Worm (Caenorhabditis elegans): ENCODE data around the gene T24C4.2.

DNA sequence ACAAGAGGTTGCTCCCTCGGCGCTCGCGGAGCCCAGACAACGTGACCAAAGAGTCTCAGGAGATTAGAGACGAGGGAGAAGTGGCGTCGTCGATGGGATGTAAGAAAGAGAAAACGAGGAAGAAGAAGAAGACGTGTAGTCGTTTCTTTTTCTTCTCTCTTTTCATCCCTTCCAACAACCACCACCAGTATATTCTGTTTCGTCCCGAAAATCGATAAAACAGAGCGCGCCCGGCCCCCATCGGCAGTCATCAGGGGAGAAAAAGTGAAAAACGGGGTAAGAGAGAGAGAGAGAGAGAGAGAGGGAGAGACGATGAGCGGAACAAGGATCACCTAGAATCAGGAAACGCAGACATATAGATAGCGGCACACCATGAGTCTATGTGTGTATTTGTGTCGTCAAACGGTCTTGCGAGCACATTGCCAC is 18.1 kb upstream of the T24C4.2 start:
- TF ChIP-seq dpl-1 (GFP tag; optimal IDR thresholded peaks at IDR 0.05) (peak; percentile 26), pha-4 (GFP tag; IDR thresholded peaks at IDR 0.05) (no peak), pha-4 (tag; optimal IDR thresholded peaks at IDR 0.05) (no peak), lsy-2 (tag; optimal IDR thresholded peaks at IDR 0.05) (peak; percentile 60 to 77), ceh-20 (GFP tag; IDR thresholded peaks at IDR 0.05) (peak; percentile 23; the same call in 1 of the 2 replicates), hif-1 (tag; optimal IDR thresholded peaks at IDR 0.05) (peak in 1 of 2 experiments; percentile 65), ceh-82 (tag; optimal IDR thresholded peaks at IDR 0.05) (no peak), skn-1 (tag; optimal IDR thresholded peaks at IDR 0.05) (no peak)
